Worm (Caenorhabditis elegans) whole organism, L4 larva: Measurements from ENCODE around the gene sru-22.
A peak's percentile ranks its signal among the peaks of the same experiment; 100 is the strongest.

ENCODE experiments used
- F10B5.3 ChIP-seq: sonication (generic microtip); optimal IDR thresholded peaks from 2 replicates; lab custom pipeline; 2016; ENCODE audit warnings: mild to moderate bottlenecking, missing genetic modification characterization, missing compliant biosample characterization
- F44E2.7 ChIP-seq: fragments of 200-800 bp; sonication (Bioruptor generic); IDR thresholded peaks from 2 replicates; pipeline ENCODE4 v2.1.2; 2022; ENCODE audit warnings: missing genetic modification characterization, missing compliant biosample characterization
- F49E8.2 ChIP-seq: sonication (generic microtip); optimal IDR thresholded peaks from 2 replicates; lab custom pipeline; 2016; ENCODE audit warnings: missing compliant biosample characterization, mild to moderate bottlenecking, missing genetic modification characterization, borderline replicate concordance
- Y105C5A.15 ChIP-seq: fragments of 200-800 bp; sonication (Bioruptor generic); IDR thresholded peaks from 2 replicates; pipeline ENCODE4 v1.3.6; 2022; ENCODE audit warnings: missing genetic modification characterization, missing compliant biosample characterization
- Y48G9A.11 ChIP-seq: fragments of 200-800 bp; sonication (Bioruptor generic); IDR thresholded peaks from 2 replicates; pipeline ENCODE4 v1.3.6; 2022; ENCODE audit warnings: missing genetic modification reagents, missing genetic modification characterization, missing compliant biosample characterization
- Y5F2A.4 ChIP-seq: fragments of 200-800 bp; sonication (Bioruptor generic); optimal IDR thresholded peaks from 2 replicates; lab custom pipeline; 2018; ENCODE audit warnings: mild to moderate bottlenecking, missing genetic modification characterization, missing compliant biosample characterization
- ZK546.5 ChIP-seq, 2 experiments: sonication (generic microtip); optimal IDR thresholded peaks; 2 replicates each; lab custom pipeline; 2017; ENCODE audit warnings: missing biosample characterization in 2 of 2, missing genetic modification characterization in 2 of 2
- aha-1 ChIP-seq: fragments of 150-350 bp; peaks from one replicate; lab custom pipeline; 2014; ENCODE audit warnings: missing biosample characterization, missing genetic modification characterization
- aly-2 ChIP-seq: sonication (generic microtip); optimal IDR thresholded peaks from 2 replicates; lab custom pipeline; 2018; ENCODE audit warnings: missing biosample characterization, missing genetic modification characterization
- ama-1 ChIP-seq: fragments of 150-350 bp; optimal IDR thresholded peaks from 2 replicates; lab custom pipeline; 2014; ENCODE audit warnings: inconsistent platforms, mixed read lengths
- arid-1 ChIP-seq: fragments of 200-800 bp; sonication (Bioruptor generic); conservative IDR thresholded peaks from 2 replicates; pipeline ENCODE4 v1.3.6; 2022; ENCODE audit warnings: missing genetic modification reagents, missing genetic modification characterization, missing compliant biosample characterization
- ceh-28 ChIP-seq: fragments of 150-350 bp; optimal IDR thresholded peaks from 2 replicates; lab custom pipeline; 2014; ENCODE audit warnings: missing biosample characterization, missing genetic modification reagents, missing genetic modification characterization
- daf-12 ChIP-seq: fragments of 150-350 bp; optimal IDR thresholded peaks from 2 replicates; lab custom pipeline; 2014; ENCODE audit warnings: missing biosample characterization, missing genetic modification reagents, missing genetic modification characterization
- daf-19 ChIP-seq: fragments of 200-800 bp; sonication (Bioruptor generic); conservative IDR thresholded peaks from 2 replicates; pipeline ENCODE4 v1.3.6; 2022; ENCODE audit warnings: missing genetic modification characterization, missing compliant biosample characterization
- daf-8 ChIP-seq: fragments of 200-800 bp; sonication (Bioruptor generic); IDR thresholded peaks from 2 replicates; pipeline ENCODE4 v1.3.6; 2022; ENCODE audit warnings: missing genetic modification characterization, missing compliant biosample characterization
- dmd-9 ChIP-seq: fragments of 200-800 bp; sonication (Bioruptor generic); IDR thresholded peaks from 2 replicates; pipeline ENCODE4 v1.3.6; 2022; ENCODE audit warnings: missing genetic modification reagents, missing genetic modification characterization, missing compliant biosample characterization
- dpl-1 ChIP-seq: fragments of 150-350 bp; optimal IDR thresholded peaks from 2 replicates; lab custom pipeline; 2014; ENCODE audit warnings: missing biosample characterization, missing genetic modification reagents, missing genetic modification characterization
- dve-1 ChIP-seq: sonication (generic microtip); optimal IDR thresholded peaks from 2 replicates; lab custom pipeline; 2017; ENCODE audit warnings: antibody characterized with exemption, mild to moderate bottlenecking, missing genetic modification characterization, missing compliant biosample characterization; ENCODE audit not compliant: insufficient read depth
- egl-27 ChIP-seq: sonication (generic microtip); optimal IDR thresholded peaks from 3 replicates; lab custom pipeline; 2017; ENCODE audit warnings: missing biosample characterization, missing genetic modification reagents, missing genetic modification characterization
- hmg-1.1 ChIP-seq: fragments of 200-800 bp; sonication (Bioruptor generic); IDR thresholded peaks from 2 replicates; pipeline ENCODE4 v1.3.6; 2022; ENCODE audit warnings: missing genetic modification reagents, missing genetic modification characterization, missing compliant biosample characterization
- lsy-2 ChIP-seq, 2 experiments: fragments of 150-350 bp in 1 of 2; sonication (generic microtip) in 1 of 2; optimal IDR thresholded peaks; 2 replicates each; lab custom pipeline; 2014 to 2017; ENCODE audit warnings: missing biosample characterization in 2 of 2, missing genetic modification characterization in 2 of 2
- mdl-1 ChIP-seq, 2 experiments: fragments of 150-350 bp in 1 of 2; sonication (generic microtip) in 1 of 2; optimal IDR thresholded peaks; 2 replicates each; lab custom pipeline; 2014 to 2017; ENCODE audit warnings: missing biosample characterization in 2 of 2, missing genetic modification characterization in 2 of 2
- nhr-237 ChIP-seq: sonication (generic microtip); optimal IDR thresholded peaks from 2 replicates; lab custom pipeline; 2017; ENCODE audit warnings: missing biosample characterization, missing genetic modification characterization
- nhr-42 ChIP-seq: fragments of 200-800 bp; sonication (Bioruptor generic); IDR thresholded peaks from 2 replicates; pipeline ENCODE4 v1.3.6; 2022; ENCODE audit warnings: missing genetic modification characterization, missing compliant biosample characterization
- nhr-48 ChIP-seq: sonication (generic microtip); optimal IDR thresholded peaks from 2 replicates; lab custom pipeline; 2016; ENCODE audit warnings: mild to moderate bottlenecking, missing genetic modification characterization, missing compliant biosample characterization
- pha-4 ChIP-seq, 2 experiments: fragments of 150-350 bp in 1 of 2; fragments of 200-800 bp in 1 of 2; sonication (Bioruptor generic) in 1 of 2; IDR thresholded peaks in 1 of 2; optimal IDR thresholded peaks in 1 of 2; 2 replicates each; pipeline versions ENCODE4 v1.3.6 to Lab custom; 2014 to 2022; ENCODE audit warnings: missing genetic modification characterization in 2 of 2, missing genetic modification reagents in 2 of 2, missing biosample characterization in 1 of 2, missing compliant biosample characterization in 1 of 2
- php-3 ChIP-seq: fragments of 200-800 bp; sonication (Bioruptor generic); IDR thresholded peaks from 2 replicates; pipeline ENCODE4 v1.3.6; 2022; ENCODE audit warnings: missing genetic modification reagents, missing genetic modification characterization, missing compliant biosample characterization
- rbr-2 ChIP-seq: sonication (generic microtip); optimal IDR thresholded peaks from 2 replicates; lab custom pipeline; 2016; ENCODE audit warnings: missing genotype, missing genetic modification characterization, missing compliant biosample characterization
- sdz-12 ChIP-seq: fragments of 200-800 bp; sonication (Bioruptor generic); optimal IDR thresholded peaks from 2 replicates; lab custom pipeline; 2018; ENCODE audit warnings: mild to moderate bottlenecking, missing genetic modification characterization, missing compliant biosample characterization
- skn-1 ChIP-seq: fragments of 150-350 bp; optimal IDR thresholded peaks from 2 replicates; lab custom pipeline; 2014; ENCODE audit warnings: missing biosample characterization, missing genetic modification characterization
- snpc-4 ChIP-seq: fragments of 150-350 bp; optimal IDR thresholded peaks from 2 replicates; lab custom pipeline; 2014; ENCODE audit warnings: missing biosample characterization, missing genetic modification characterization
- tag-97 ChIP-seq: fragments of 200-800 bp; sonication (Bioruptor generic); IDR thresholded peaks from 2 replicates; pipeline ENCODE4 v1.3.6; 2022; ENCODE audit warnings: missing genetic modification characterization, missing compliant biosample characterization
- zfp-2 ChIP-seq: sonication (generic microtip); optimal IDR thresholded peaks from 2 replicates; lab custom pipeline; 2016; ENCODE audit warnings: mild to moderate bottlenecking, missing genetic modification characterization, missing compliant biosample characterization
- zip-11 ChIP-seq: fragments of 200-800 bp; sonication (Bioruptor generic); IDR thresholded peaks from 2 replicates; pipeline ENCODE4 v1.3.6; 2022; ENCODE audit warnings: missing genetic modification characterization, missing compliant biosample characterization
- zip-2 ChIP-seq: fragments of 150-350 bp; optimal IDR thresholded peaks from 2 replicates; lab custom pipeline; 2014; ENCODE audit warnings: missing biosample characterization, missing genetic modification characterization
- ztf-7 ChIP-seq: fragments of 150-350 bp; optimal IDR thresholded peaks from 2 replicates; lab custom pipeline; 2014; ENCODE audit warnings: missing biosample characterization, missing genetic modification characterization

The sru-22 gene

ce11 chrV:15967542-15967941, 7.2 kb downstream of the sru-22 start, which contains the start of gene sri-1:
sri-1 (minus strand) TSS chrV:15967642.
- no peak for TF ChIP-seq rbr-2 (tag; lab: Kevin White, UChicago)
- no peak for TF ChIP-seq aly-2 (tag; lab: Kevin White, UChicago)
- TF ChIP-seq hmg-1.1 (GFP tag; lab: Robert Waterston, UW), result no peak
- no peak for TF ChIP-seq snpc-4 (tag; lab: Kevin White, UChicago)
- no peak for TF ChIP-seq dmd-9 (GFP tag; lab: Robert Waterston, UW)
- no peak for TF ChIP-seq zip-2 (tag; lab: Kevin White, UChicago)
- no peak for TF ChIP-seq Y105C5A.15 (GFP tag; lab: Robert Waterston, UW)
- no peak for TF ChIP-seq egl-27 (tag; lab: Kevin White, UChicago)
- TF ChIP-seq ZK546.5 (tag; optimal IDR thresholded peaks at IDR 0.05; lab: Kevin White, UChicago), result no peak
- no peak for TF ChIP-seq tag-97 (GFP tag; lab: Robert Waterston, UW)
- no peak for TF ChIP-seq Y48G9A.11 (GFP tag; lab: Robert Waterston, UW)
- TF ChIP-seq dve-1, result no peak
- no peak for TF ChIP-seq nhr-48 (tag; lab: Kevin White, UChicago)
- TF ChIP-seq daf-8 (GFP tag; lab: Robert Waterston, UW), result no peak
- TF ChIP-seq F10B5.3 (tag; lab: Kevin White, UChicago), result no peak
- TF ChIP-seq F49E8.2 (tag; lab: Kevin White, UChicago), result no peak
- no peak for TF ChIP-seq pha-4 (GFP tag; IDR thresholded peaks at IDR 0.05; lab: Robert Waterston, UW)
- no peak for TF ChIP-seq pha-4 (tag; optimal IDR thresholded peaks at IDR 0.05; lab: Kevin White, UChicago)
- TF ChIP-seq, all 104 proteins: peak for 0

- TF ChIP-seq ceh-28, result no peak
- TF ChIP-seq aha-1 (tag; lab: Kevin White, UChicago), result peak; percentile 21
- TF ChIP-seq, all 104 proteins: peak for 1
Observed at ce11 chrV:15965114-15965513, 9.6 kb downstream of the sru-22 start, which contains the start of gene sri-2. sri-2 (minus strand) TSS chrV:15965214.

- TF ChIP-seq arid-1 (GFP tag; lab: Robert Waterston, UW) (no peak), Y5F2A.4 (GFP tag; lab: Kevin White, UChicago) (no peak), nhr-48 (tag; lab: Kevin White, UChicago) (peak; percentile 26), zfp-2 (tag; lab: Kevin White, UChicago) (no peak), nhr-42 (no peak), mdl-1 (tag; optimal IDR thresholded peaks at IDR 0.05; lab: Kevin White, UChicago) (no peak), zip-11 (GFP tag; lab: Robert Waterston, UW) (no peak), Y105C5A.15 (GFP tag; lab: Robert Waterston, UW) (no peak)
Observed at ce11 chrV:15959456-15959855, 15.3 kb downstream of the sru-22 start.

- TF ChIP-seq nhr-48 (tag; lab: Kevin White, UChicago) (no peak), daf-19 (GFP tag; lab: Robert Waterston, UW) (no peak), lsy-2 (tag; optimal IDR thresholded peaks at IDR 0.05; lab: Kevin White, UChicago) (no peak), php-3 (no peak), F44E2.7 (no peak), ztf-7 (tag; lab: Kevin White, UChicago) (no peak), daf-12 (tag; lab: Kevin White, UChicago) (no peak), ama-1 (lab: Kevin White, UChicago) (no peak), nhr-237 (tag; lab: Kevin White, UChicago) (no peak), ZK546.5 (tag; optimal IDR thresholded peaks at IDR 0.05; lab: Kevin White, UChicago) (no peak), skn-1 (tag; lab: Kevin White, UChicago) (no peak), sdz-12 (GFP tag; lab: Kevin White, UChicago) (no peak), dpl-1 (GFP tag; lab: Kevin White, UChicago) (no peak)
Observed at ce11 chrV:15957098-15957497, 17.6 kb downstream of the sru-22 start, which contains the start of gene F36G9.3. F36G9.3 (plus strand) TSS chrV:15957398.
